Worm (Caenorhabditis elegans) whole organism, late embryonic: ENCODE data around the gene gad-3.

Experiments used
- ceh-14 ChIP-seq: sonication (generic microtip); optimal IDR thresholded peaks from 2 replicates; lab custom pipeline; 2016; ENCODE audit warnings: missing genotype, missing genetic modification characterization, missing compliant biosample characterization
- ceh-18 ChIP-seq: sonication (generic microtip); optimal IDR thresholded peaks from 2 replicates; lab custom pipeline; 2016; ENCODE audit warnings: missing genetic modification characterization, missing compliant biosample characterization
- ceh-2 ChIP-seq: sonication (generic microtip); optimal IDR thresholded peaks from 2 replicates; lab custom pipeline; 2016; ENCODE audit warnings: missing genotype, missing genetic modification characterization, missing compliant biosample characterization
- ceh-22 ChIP-seq: sonication (generic microtip); optimal IDR thresholded peaks from 2 replicates; lab custom pipeline; 2017; ENCODE audit warnings: missing biosample characterization, missing genetic modification characterization
- ceh-30 ChIP-seq: fragments of 150-350 bp; optimal IDR thresholded peaks from 2 replicates; lab custom pipeline; 2014; ENCODE audit warnings: missing biosample characterization, missing genetic modification characterization
- ceh-31 ChIP-seq: sonication (generic microtip); optimal IDR thresholded peaks from 2 replicates; lab custom pipeline; 2016; ENCODE audit warnings: missing genetic modification characterization, missing compliant biosample characterization
- ceh-34 ChIP-seq: sonication (generic microtip); optimal IDR thresholded peaks from 2 replicates; lab custom pipeline; 2016; ENCODE audit warnings: mild to moderate bottlenecking, missing genetic modification characterization, missing compliant biosample characterization
- ceh-48 ChIP-seq: sonication (generic microtip); optimal IDR thresholded peaks from 2 replicates; lab custom pipeline; 2016; ENCODE audit warnings: missing genetic modification characterization, inconsistent platforms, missing compliant biosample characterization
- ceh-9 ChIP-seq: sonication (generic microtip); optimal IDR thresholded peaks from 2 replicates; lab custom pipeline; 2016; ENCODE audit warnings: mild to moderate bottlenecking, missing genetic modification characterization, inconsistent platforms, missing compliant biosample characterization
- dmd-4 ChIP-seq: sonication (generic microtip); optimal IDR thresholded peaks from 2 replicates; lab custom pipeline; 2016; ENCODE audit warnings: borderline replicate concordance, missing genetic modification characterization, missing compliant biosample characterization
- elt-2 ChIP-seq: sonication (generic microtip); optimal IDR thresholded peaks from 2 replicates; lab custom pipeline; 2016; ENCODE audit warnings: missing genetic modification reagents, missing genetic modification characterization, missing compliant biosample characterization
- elt-4 ChIP-seq: sonication (generic microtip); optimal IDR thresholded peaks from 2 replicates; lab custom pipeline; 2016; ENCODE audit warnings: missing genetic modification characterization, missing compliant biosample characterization
- fkh-6 ChIP-seq: sonication (generic microtip); optimal IDR thresholded peaks from 2 replicates; lab custom pipeline; 2016; ENCODE audit warnings: missing genetic modification characterization, missing compliant biosample characterization
- gmeb-2 ChIP-seq: sonication (generic microtip); optimal IDR thresholded peaks from 2 replicates; lab custom pipeline; 2016; ENCODE audit warnings: missing genetic modification characterization, inconsistent platforms, missing compliant biosample characterization
- hlh-13 ChIP-seq: fragments of 200-800 bp; sonication (Bioruptor generic); optimal IDR thresholded peaks from 2 replicates; lab custom pipeline; 2018; ENCODE audit warnings: mild to moderate bottlenecking, missing genetic modification characterization, missing compliant biosample characterization
- lim-6 ChIP-seq: sonication (generic microtip); optimal IDR thresholded peaks from 2 replicates; lab custom pipeline; 2016; ENCODE audit warnings: missing genetic modification characterization, missing compliant biosample characterization
- lin-11 ChIP-seq: fragments of 200-800 bp; sonication (Bioruptor generic); optimal IDR thresholded peaks from 2 replicates; lab custom pipeline; 2018; ENCODE audit warnings: mild to moderate bottlenecking, missing genetic modification characterization, missing compliant biosample characterization
- madf-2 ChIP-seq: sonication (generic microtip); optimal IDR thresholded peaks from 2 replicates; lab custom pipeline; 2017; ENCODE audit warnings: missing genetic modification characterization, missing compliant biosample characterization
- mec-3 ChIP-seq: sonication (generic microtip); optimal IDR thresholded peaks from 2 replicates; lab custom pipeline; 2016; ENCODE audit warnings: borderline replicate concordance, missing genetic modification characterization, missing compliant biosample characterization
- nhr-232 ChIP-seq: sonication (generic microtip); optimal IDR thresholded peaks from 2 replicates; lab custom pipeline; 2016; ENCODE audit warnings: missing genetic modification characterization, missing compliant biosample characterization
- npax-4 ChIP-seq: sonication (generic microtip); optimal IDR thresholded peaks from 2 replicates; lab custom pipeline; 2016; ENCODE audit warnings: missing genetic modification characterization, missing compliant biosample characterization
- odd-2 ChIP-seq: sonication (generic microtip); optimal IDR thresholded peaks from 2 replicates; lab custom pipeline; 2017; ENCODE audit warnings: antibody characterized with exemption, mild to moderate bottlenecking, missing genetic modification characterization, missing compliant biosample characterization
- pag-3 ChIP-seq: sonication (generic microtip); optimal IDR thresholded peaks from 2 replicates; lab custom pipeline; 2016; ENCODE audit warnings: missing compliant biosample characterization, missing genetic modification characterization, borderline replicate concordance
- pat-9 ChIP-seq: fragments of 200-800 bp; sonication (Bioruptor generic); optimal IDR thresholded peaks from 2 replicates; lab custom pipeline; 2018; ENCODE audit warnings: mild to moderate bottlenecking, missing genetic modification characterization, moderate library complexity, missing compliant biosample characterization
- pax-1 ChIP-seq: fragments of 150-350 bp; optimal IDR thresholded peaks from 2 replicates; lab custom pipeline; 2014; ENCODE audit warnings: missing biosample characterization, missing genetic modification characterization
- pha-2 ChIP-seq: sonication (generic microtip); optimal IDR thresholded peaks from 2 replicates; lab custom pipeline; 2017; ENCODE audit warnings: mild to moderate bottlenecking, missing genetic modification characterization, missing compliant biosample characterization
- ref-2 ChIP-seq: sonication (generic microtip); optimal IDR thresholded peaks from 2 replicates; lab custom pipeline; 2016; ENCODE audit warnings: missing genetic modification characterization, missing compliant biosample characterization
- sox-4 ChIP-seq: sonication (generic microtip); optimal IDR thresholded peaks from 2 replicates; lab custom pipeline; 2017; ENCODE audit warnings: mild to moderate bottlenecking, missing genetic modification characterization, inconsistent platforms, missing compliant biosample characterization
- unc-3 ChIP-seq, 2 experiments: fragments of 200-800 bp in 1 of 2; sonication (Bioruptor generic) in 1 of 2; sonication (generic microtip) in 1 of 2; conservative IDR thresholded peaks in 1 of 2; optimal IDR thresholded peaks in 1 of 2; 2 replicates each; pipeline versions ENCODE4 v1.3.6 to Lab custom; 2016 to 2022; ENCODE audit warnings: missing compliant biosample characterization in 2 of 2, missing genetic modification characterization in 2 of 2, missing genetic modification reagents in 1 of 2
- unc-42 ChIP-seq: sonication (generic microtip); optimal IDR thresholded peaks from 2 replicates; lab custom pipeline; 2016; ENCODE audit warnings: missing genotype, missing genetic modification characterization, missing compliant biosample characterization
- zip-5 ChIP-seq: sonication (generic microtip); optimal IDR thresholded peaks from 2 replicates; lab custom pipeline; 2016; ENCODE audit warnings: missing genetic modification characterization, missing compliant biosample characterization

The gad-3 gene

DNA sequence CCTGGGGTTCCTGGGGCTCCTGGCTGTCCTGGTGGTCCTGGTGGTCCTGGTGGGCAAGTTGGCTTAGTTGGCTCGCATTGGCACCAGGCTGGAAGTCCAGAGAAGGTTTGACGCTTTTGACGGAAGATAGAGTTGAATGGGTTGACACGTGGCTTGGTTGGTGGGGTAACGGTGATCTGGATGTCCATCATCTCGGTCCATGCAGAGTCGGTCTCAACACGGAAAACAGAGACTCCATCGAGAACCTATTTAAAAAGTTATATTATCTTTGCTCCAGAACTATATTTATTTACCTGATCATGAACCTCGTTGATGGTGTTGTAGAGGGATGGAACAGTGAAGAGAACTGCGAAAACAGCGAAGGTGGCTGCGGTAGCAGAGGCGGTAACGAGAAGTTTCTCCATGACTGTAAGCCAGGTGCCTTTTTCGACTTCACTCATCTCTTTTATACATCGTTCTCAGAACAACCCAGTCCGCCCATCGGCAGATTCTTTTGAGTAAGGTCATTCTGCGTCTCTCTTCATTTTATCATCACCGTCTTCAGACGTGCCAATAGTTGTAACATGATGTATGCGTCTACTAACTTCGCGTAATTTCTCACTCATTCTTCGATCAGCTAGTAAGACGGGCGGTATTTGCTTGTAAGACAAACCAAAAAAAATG lies 12.4 kb downstream of the gad-3 start, which contains the start of gene col-144:
Gene col-144, minus strand, starts transcription at position 419 of the 663 bp plus-strand sequence.
- TF ChIP-seq gmeb-2 (tag; lab: Kevin White, UChicago) (no peak), pat-9 (tag; lab: Kevin White, UChicago) (no peak), unc-3 (GFP tag; conservative IDR thresholded peaks at IDR 0.05; lab: Robert Waterston, UW) (no peak), unc-3 (tag; optimal IDR thresholded peaks at IDR 0.05; lab: Kevin White, UChicago) (no peak)
- TF ChIP-seq, all 69 proteins: peak for 0

DNA sequence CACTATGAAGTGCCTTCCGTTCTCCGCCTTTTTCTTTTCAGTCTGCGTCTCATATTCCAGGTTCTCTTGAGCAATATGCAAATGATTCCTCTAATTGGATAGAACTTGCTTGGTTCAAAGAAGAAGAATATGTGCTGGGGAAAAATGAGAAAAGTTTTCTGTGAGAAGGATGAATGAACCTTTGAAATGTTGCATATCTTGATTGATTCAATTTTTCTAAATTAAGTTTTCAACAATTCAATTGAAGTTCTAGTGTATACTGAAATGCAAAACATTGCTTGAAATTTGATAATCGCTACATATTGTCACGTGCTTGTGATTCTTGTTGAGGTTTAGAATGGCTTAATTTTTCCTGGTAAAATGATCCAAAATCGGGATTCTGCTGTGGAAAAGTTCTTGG lies 15.2 kb downstream of the gad-3 start:
- TF ChIP-seq unc-42 (tag; lab: Kevin White, UChicago) (peak; percentile 93), elt-2 (no peak)

- no peak for TF ChIP-seq pha-2 (tag; lab: Kevin White, UChicago)
- TF ChIP-seq ceh-9 (tag; lab: Kevin White, UChicago), result no peak
- TF ChIP-seq pag-3, result no peak
- no peak for TF ChIP-seq ref-2
- TF ChIP-seq odd-2, result no peak
- no peak for TF ChIP-seq sox-4
- no peak for TF ChIP-seq ceh-18 (tag; lab: Kevin White, UChicago)
- TF ChIP-seq elt-4 (tag; lab: Kevin White, UChicago), result no peak
- TF ChIP-seq ceh-48, result no peak
- no peak for TF ChIP-seq hlh-13 (GFP tag; lab: Kevin White, UChicago)
- TF ChIP-seq nhr-232 (tag; lab: Kevin White, UChicago), result no peak
Measured at ce11 chrV:9156679-9157078, 16.1 kb downstream of the gad-3 start, which contains the start of gene B0222.15. Gene B0222.15 (minus strand): TSS chrV:9156779.

- TF ChIP-seq ceh-2 (tag; lab: Kevin White, UChicago), result no peak
- no peak for TF ChIP-seq ceh-22 (tag; lab: Kevin White, UChicago)
- TF ChIP-seq madf-2, result no peak
- no peak for TF ChIP-seq zip-5
- no peak for TF ChIP-seq npax-4 (tag; lab: Kevin White, UChicago)
- no peak for TF ChIP-seq unc-3 (GFP tag; conservative IDR thresholded peaks at IDR 0.05; lab: Robert Waterston, UW)
- TF ChIP-seq unc-3 (tag; optimal IDR thresholded peaks at IDR 0.05; lab: Kevin White, UChicago), result no peak
- TF ChIP-seq pag-3, result no peak
- TF ChIP-seq ceh-34 (tag; lab: Kevin White, UChicago), result no peak
- no peak for TF ChIP-seq lim-6 (tag; lab: Kevin White, UChicago)
- TF ChIP-seq dmd-4 (tag; lab: Kevin White, UChicago), result no peak
- TF ChIP-seq nhr-232 (tag; lab: Kevin White, UChicago), result no peak
- TF ChIP-seq ceh-31 (tag; lab: Kevin White, UChicago), result no peak
- TF ChIP-seq mec-3 (tag; lab: Kevin White, UChicago), result no peak
- no peak for TF ChIP-seq ceh-30 (tag; lab: Kevin White, UChicago)
- TF ChIP-seq, all 69 proteins: peak for 0
Measured at ce11 chrV:9155616-9156015, 17.2 kb downstream of the gad-3 start.

DNA sequence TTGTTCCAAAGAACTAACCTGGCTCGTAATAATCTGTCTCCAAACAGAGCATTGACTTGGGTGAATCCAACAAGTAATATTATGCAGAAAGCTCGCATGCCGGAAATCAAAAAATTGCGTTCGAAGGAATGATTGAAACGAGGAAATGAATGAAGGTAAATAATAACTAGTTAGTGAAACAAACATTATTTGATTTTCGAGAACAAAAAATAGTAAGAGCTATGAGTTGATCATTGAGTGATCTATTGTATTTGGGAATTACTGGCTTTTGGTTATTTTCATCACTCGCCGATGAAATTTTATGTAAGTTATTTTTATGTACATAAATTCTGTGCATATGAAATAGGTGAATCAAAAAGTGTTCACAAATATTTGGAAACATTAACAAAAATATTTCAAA lies 18.0 kb downstream of the gad-3 start, which contains the start of gene B0222.5:
Gene B0222.5, minus strand, starts transcription at position 101 of the 400 bp plus-strand sequence.
- TF ChIP-seq ceh-14 (tag; lab: Kevin White, UChicago), result no peak
- no peak for TF ChIP-seq pat-9 (tag; lab: Kevin White, UChicago)
- TF ChIP-seq ceh-48, result no peak
- no peak for TF ChIP-seq ceh-9 (tag; lab: Kevin White, UChicago)
- TF ChIP-seq pax-1 (tag; lab: Kevin White, UChicago), result no peak
- no peak for TF ChIP-seq unc-42 (tag; lab: Kevin White, UChicago)
- no peak for TF ChIP-seq ceh-31 (tag; lab: Kevin White, UChicago)
- TF ChIP-seq lin-11 (tag; lab: Kevin White, UChicago), result no peak
- TF ChIP-seq fkh-6, result no peak
